Fruit fly (Drosophila melanogaster): ENCODE measurements around the gene Sry-alpha.

DNA sequence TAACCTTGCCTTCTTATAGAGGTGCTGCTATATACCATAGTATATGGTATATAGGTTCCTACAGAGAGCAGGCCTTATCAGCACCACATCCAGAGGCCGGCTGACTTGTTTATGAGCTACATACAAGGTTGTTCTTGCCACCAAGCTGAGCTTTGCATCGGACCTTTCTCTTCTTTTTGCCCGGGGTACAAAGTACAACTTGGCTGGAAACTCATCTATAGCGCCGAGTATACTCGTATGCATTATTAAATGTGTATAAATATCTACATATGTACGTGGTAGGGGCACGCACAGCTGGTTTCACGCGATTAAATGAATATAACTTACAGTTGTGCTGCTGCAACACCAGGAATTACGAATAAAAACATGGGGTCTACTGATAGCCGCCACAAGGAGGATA is 25.6 kb upstream of the Sry-alpha start:
- TF ChIP-seq CTCF (optimal IDR thresholded peaks at IDR 0.05) = no peak
- TF ChIP-seq CG8478 (optimal IDR thresholded peaks at IDR 0.05) = no peak
